Fruit fly (Drosophila melanogaster) whole organism, adult: ENCODE measurements around the gene Fcp3C.

Experiments
- CG11617 ChIP-seq: fragments of 200-800 bp; sonication (Bioruptor generic); optimal IDR thresholded peaks from 2 replicates; lab custom pipeline; 2017; ENCODE audit warnings: mild to moderate bottlenecking, missing biosample characterization, missing genetic modification reagents, missing genetic modification characterization
- CG12768 ChIP-seq: fragments of 200-800 bp; sonication (Bioruptor generic); optimal IDR thresholded peaks from 2 replicates; lab custom pipeline; 2017; ENCODE audit warnings: missing biosample characterization, missing genetic modification characterization, mild to moderate bottlenecking, moderate library complexity, missing genetic modification reagents
- CG14711 ChIP-seq: fragments of 200-800 bp; sonication (Bioruptor generic); optimal IDR thresholded peaks from 2 replicates; lab custom pipeline; 2018; ENCODE audit warnings: missing biosample characterization, mild to moderate bottlenecking, missing genetic modification characterization, moderate library complexity
- CG1620 ChIP-seq: fragments of 200-800 bp; sonication (Bioruptor generic); optimal IDR thresholded peaks from 2 replicates; lab custom pipeline; 2016; ENCODE audit warnings: missing biosample characterization, missing genetic modification characterization
- CG33017 ChIP-seq: fragments of 200-800 bp; sonication (Bioruptor generic); optimal IDR thresholded peaks from 2 replicates; lab custom pipeline; 2018; ENCODE audit warnings: missing biosample characterization, mild to moderate bottlenecking, missing genetic modification characterization, moderate library complexity
- CG5204 ChIP-seq: fragments of 200-800 bp; sonication (Bioruptor generic); optimal IDR thresholded peaks from 2 replicates; lab custom pipeline; 2016; ENCODE audit warnings: missing biosample characterization, missing genetic modification characterization
- CG7045 ChIP-seq: fragments of 200-800 bp; sonication (Bioruptor generic); optimal IDR thresholded peaks from 2 replicates; lab custom pipeline; 2017; ENCODE audit warnings: missing biosample characterization, mild to moderate bottlenecking, missing genetic modification characterization
- CG7101 ChIP-seq: fragments of 200-800 bp; sonication (Bioruptor generic); optimal IDR thresholded peaks from 2 replicates; lab custom pipeline; 2018; ENCODE audit warnings: missing biosample characterization, mild to moderate bottlenecking, missing genetic modification characterization, moderate library complexity
- Clk ChIP-seq: fragments of 200-800 bp; sonication (Bioruptor generic); optimal IDR thresholded peaks from 2 replicates; lab custom pipeline; 2017; ENCODE audit warnings: missing biosample characterization, missing genetic modification characterization
- Crg-1 ChIP-seq: fragments of 200-800 bp; sonication (Bioruptor generic); optimal IDR thresholded peaks from 2 replicates; lab custom pipeline; 2016; ENCODE audit warnings: missing biosample characterization, missing genetic modification characterization
- Hr96 ChIP-seq: fragments of 200-800 bp; sonication (Bioruptor generic); optimal IDR thresholded peaks from 2 replicates; lab custom pipeline; 2016; ENCODE audit warnings: missing biosample characterization, missing genetic modification characterization
- Mnt ChIP-seq: fragments of 200-800 bp; sonication (Bioruptor generic); optimal IDR thresholded peaks from 2 replicates; lab custom pipeline; 2016; ENCODE audit warnings: missing biosample characterization, mild to moderate bottlenecking, missing genetic modification characterization
- bab1 ChIP-seq: fragments of 200-800 bp; sonication (Bioruptor generic); optimal IDR thresholded peaks from 3 replicates; lab custom pipeline; 2019; ENCODE audit warnings: missing biosample characterization, mild to moderate bottlenecking, missing genetic modification characterization, moderate library complexity
- cic ChIP-seq: fragments of 200-800 bp; sonication (Bioruptor generic); optimal IDR thresholded peaks from 2 replicates; lab custom pipeline; 2017; ENCODE audit warnings: missing biosample characterization, mild to moderate bottlenecking, missing genetic modification characterization, moderate library complexity
- cnc ChIP-seq, 2 experiments: fragments of >200 bp; optimal IDR thresholded peaks; 2 replicates each; lab custom pipeline; 2017
- kay ChIP-seq: fragments of 200-800 bp; sonication (Bioruptor generic); peaks from one replicate; lab custom pipeline; 2016; ENCODE audit warnings: missing biosample characterization, missing genetic modification characterization, borderline replicate concordance
- ovo ChIP-seq: fragments of 200-800 bp; sonication (Bioruptor generic); optimal IDR thresholded peaks from 2 replicates; lab custom pipeline; 2016; ENCODE audit warnings: missing biosample characterization, missing genetic modification characterization
- pad ChIP-seq: fragments of 200-800 bp; sonication (Bioruptor generic); optimal IDR thresholded peaks from 3 replicates; lab custom pipeline; 2017; ENCODE audit warnings: missing biosample characterization, missing genetic modification characterization, mild to moderate bottlenecking, moderate library complexity, missing genetic modification reagents
- tj ChIP-seq: fragments of 200-800 bp; sonication (Bioruptor generic); optimal IDR thresholded peaks from 3 replicates; lab custom pipeline; 2017; ENCODE audit warnings: missing biosample characterization, mild to moderate bottlenecking, missing genetic modification characterization, moderate library complexity
- toe ChIP-seq: fragments of 200-800 bp; sonication (Bioruptor generic); optimal IDR thresholded peaks from 2 replicates; lab custom pipeline; 2016; ENCODE audit warnings: missing biosample characterization, missing genetic modification characterization

Fcp3C gene

dm6 chrX:3127564-3127963 is 46.7 kb downstream of the Fcp3C start:
- TF ChIP-seq cic (GFP tag; lab: Kevin White, UChicago) (no peak), ovo (no peak), Mnt (GFP tag; lab: Kevin White, UChicago) (no peak), Clk (GFP tag; lab: Kevin White, UChicago) (no peak), CG1620 (GFP tag; lab: Kevin White, UChicago) (no peak), CG7045 (GFP tag; lab: Kevin White, UChicago) (no peak), cnc (optimal IDR thresholded peaks at IDR 0.05; lab: Kevin White, UChicago) (no peak), CG5204 (GFP tag; lab: Kevin White, UChicago) (no peak), CG12768 (GFP tag; lab: Kevin White, UChicago) (no peak), Hr96 (GFP tag; lab: Kevin White, UChicago) (no peak), tj (no peak), pad (GFP tag; lab: Kevin White, UChicago) (no peak), CG33017 (tag; lab: Kevin White, UChicago) (no peak), toe (GFP tag; lab: Kevin White, UChicago) (no peak), CG14711 (tag; lab: Kevin White, UChicago) (no peak), CG7101 (tag; lab: Kevin White, UChicago) (no peak), kay (GFP tag; lab: Kevin White, UChicago) (no peak), CG11617 (no peak)

dm6 chrX:3123626-3124025 is 50.6 kb downstream of the Fcp3C start:
- TF ChIP-seq tj = no peak
- no peak for TF ChIP-seq cnc (optimal IDR thresholded peaks at IDR 0.05; lab: Kevin White, UChicago)
- no peak for TF ChIP-seq CG33017 (tag; lab: Kevin White, UChicago)
- TF ChIP-seq Mnt (GFP tag; lab: Kevin White, UChicago) = no peak
- TF ChIP-seq cic (GFP tag; lab: Kevin White, UChicago) = no peak
- TF ChIP-seq pad (GFP tag; lab: Kevin White, UChicago) = no peak
- TF ChIP-seq bab1 (GFP tag; lab: Kevin White, UChicago) = no peak
- no peak for TF ChIP-seq CG5204 (GFP tag; lab: Kevin White, UChicago)
- no peak for TF ChIP-seq Clk (GFP tag; lab: Kevin White, UChicago)
- no peak for TF ChIP-seq toe (GFP tag; lab: Kevin White, UChicago)
- TF ChIP-seq Crg-1 (GFP tag; lab: Kevin White, UChicago) = no peak
- TF ChIP-seq Hr96 (GFP tag; lab: Kevin White, UChicago) = no peak
- TF ChIP-seq ovo = no peak
- TF ChIP-seq CG12768 (GFP tag; lab: Kevin White, UChicago) = no peak
- TF ChIP-seq CG7101 (tag; lab: Kevin White, UChicago) = no peak
- TF ChIP-seq CG7045 (GFP tag; lab: Kevin White, UChicago) = no peak
- TF ChIP-seq kay (GFP tag; lab: Kevin White, UChicago) = no peak
- TF ChIP-seq CG1620 (GFP tag; lab: Kevin White, UChicago) = no peak
- TF ChIP-seq CG14711 (tag; lab: Kevin White, UChicago) = no peak
